Worm (Caenorhabditis elegans): ENCODE measurements around the gene srz-11.

DNA sequence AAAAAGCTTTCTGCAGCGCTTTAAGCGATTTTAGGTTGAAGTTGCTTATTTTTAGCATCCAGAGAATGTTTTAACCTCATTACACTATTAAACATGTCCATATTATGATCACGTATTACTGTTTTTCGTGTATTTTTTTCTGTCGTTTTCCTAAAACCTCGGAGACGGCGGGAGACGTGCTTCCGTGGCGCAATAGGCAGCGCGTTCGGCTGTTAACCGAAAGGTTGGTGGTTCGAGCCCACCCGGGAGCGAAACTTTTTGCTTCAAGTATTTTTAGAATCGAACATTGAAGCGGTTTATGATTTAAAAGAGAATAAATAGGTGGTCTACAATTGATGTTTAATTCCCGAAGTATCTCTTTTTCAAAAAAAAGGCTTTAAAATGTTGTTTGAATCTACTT is 6.4 kb upstream of the srz-11 start:
- TF ChIP-seq mxl-1 (tag; optimal IDR thresholded peaks at IDR 0.05) (no peak), C06A6.2 (GFP tag; conservative IDR thresholded peaks at IDR 0.05) (no peak), mes-4 (tag; optimal IDR thresholded peaks at IDR 0.05) (no peak), ceh-27 (GFP tag; optimal IDR thresholded peaks at IDR 0.05) (no peak), ztf-28 (GFP tag; IDR thresholded peaks at IDR 0.05) (0 out of 2 replicates have a peak, but pooled peaks have one; percentile 53), ets-4 (GFP tag; optimal IDR thresholded peaks at IDR 0.05) (no peak), unc-62 (GFP tag; optimal IDR thresholded peaks at IDR 0.05) (no peak), hmg-1.2 (GFP tag; IDR thresholded peaks at IDR 0.05) (peak; percentile 62; the same call in 1 of the 2 replicates), F39B2.1 (GFP tag; IDR thresholded peaks at IDR 0.05) (no peak), bed-1 (GFP tag; IDR thresholded peaks at IDR 0.05) (no peak), D2030.7 (GFP tag; IDR thresholded peaks at IDR 0.05) (peak; percentile 75), ekl-4 (GFP tag; IDR thresholded peaks at IDR 0.05) (no peak)
